Fruit fly (Drosophila melanogaster) whole organism, prepupa: ENCODE results near the gene CG32817.

Experiments used
- CG11902 ChIP-seq: fragments of 200-800 bp; sonication (Bioruptor generic); optimal IDR thresholded peaks from 3 replicates; lab custom pipeline; 2016; ENCODE audit warnings: missing biosample characterization, missing genetic modification characterization
- CG34406 ChIP-seq: fragments of 200-800 bp; sonication (Bioruptor generic); optimal IDR thresholded peaks from 3 replicates; lab custom pipeline; 2016; ENCODE audit warnings: missing biosample characterization, missing genetic modification characterization
- CG8632 ChIP-seq: fragments of 200-800 bp; sonication (Bioruptor generic); optimal IDR thresholded peaks from 3 replicates; lab custom pipeline; 2016; ENCODE audit warnings: missing biosample characterization, missing genetic modification characterization
- cyc ChIP-seq: fragments of 200-800 bp; sonication (Bioruptor generic); optimal IDR thresholded peaks from 3 replicates; lab custom pipeline; 2016; ENCODE audit warnings: missing biosample characterization, missing genetic modification characterization
- eg ChIP-seq: fragments of 200-800 bp; sonication (Bioruptor generic); IDR thresholded peaks from 3 replicates; pipeline ENCODE4 v1.3.6; 2022; ENCODE audit warnings: missing biosample characterization, missing genetic modification characterization
- svp ChIP-seq: fragments of 200-800 bp; sonication (Bioruptor generic); peaks from one replicate; lab custom pipeline; 2016; ENCODE audit warnings: missing biosample characterization, missing genetic modification characterization

- TF ChIP-seq cyc (GFP tag; lab: Kevin White, UChicago) = no peak
- TF ChIP-seq CG8632 (GFP tag; lab: Kevin White, UChicago) = no peak
- no peak for TF ChIP-seq CG11902 (GFP tag; lab: Kevin White, UChicago)
- no peak for TF ChIP-seq CG34406 (GFP tag; lab: Kevin White, UChicago)
- no peak for TF ChIP-seq eg (GFP tag; lab: Robert Waterston, UW)
- TF ChIP-seq svp = no peak
These were observed 13.9 kb downstream of the CG32817 start for dm6 chrX:492701-493299.
